Worm (Caenorhabditis elegans): ENCODE results near the gene set-16.
A peak's percentile ranks its signal among the peaks of the same experiment; 100 is the strongest.

Gene set-16

DNA sequence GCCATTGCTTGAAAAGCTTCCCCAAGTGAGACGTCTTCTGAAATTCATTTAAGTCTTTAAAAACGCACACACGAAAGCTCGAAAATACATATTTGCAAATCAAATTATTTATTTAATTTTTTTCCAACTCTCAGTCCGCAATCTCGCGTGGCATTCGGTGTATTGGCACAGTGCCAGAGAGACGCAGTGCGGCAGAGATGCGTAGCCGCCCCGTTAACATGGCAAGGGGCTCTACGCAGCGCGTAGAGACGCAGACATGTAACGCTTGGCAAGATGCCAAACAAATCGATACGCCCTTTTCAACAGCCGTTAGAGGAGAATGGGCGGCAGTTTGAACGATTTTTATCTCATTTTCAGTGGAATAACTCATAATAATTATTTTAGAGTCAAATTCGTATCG, at the start of gene set-16, which contains the start of gene drr-2:
Gene set-16, plus strand, starts transcription at position 383 of the 400 bp plus-strand sequence.
Gene drr-2, minus strand, starts transcription at position 37 of the 400 bp plus-strand sequence.
- TF ChIP-seq ces-1 (GFP tag; optimal IDR thresholded peaks at IDR 0.05), result peak; percentile 100
- TF ChIP-seq pha-4 (tag; optimal IDR thresholded peaks at IDR 0.05), result peak; percentile 99
- peak; percentile 66 for TF ChIP-seq ham-2 (GFP tag; optimal IDR thresholded peaks at IDR 0.05)
- peak; percentile 16 for TF ChIP-seq nhr-76 (tag; optimal IDR thresholded peaks at IDR 0.05)
- TF ChIP-seq unc-39 (tag; optimal IDR thresholded peaks at IDR 0.05), result no peak
- peak; percentile 89 for TF ChIP-seq sptf-1 (tag; optimal IDR thresholded peaks at IDR 0.05)
- TF ChIP-seq lin-13 (tag; optimal IDR thresholded peaks at IDR 0.05), result peak; percentile 98
- TF ChIP-seq flh-1 (GFP tag; optimal IDR thresholded peaks at IDR 0.05), result no peak
- peak; percentile 78 for TF ChIP-seq mab-5 (tag; optimal IDR thresholded peaks at IDR 0.05)
- peak; percentile 85 for TF ChIP-seq cnd-1 (tag; optimal IDR thresholded peaks at IDR 0.05)
- TF ChIP-seq elt-1 (tag; optimal IDR thresholded peaks at IDR 0.05; ENCODE audit: borderline replicate concordance, insufficient read depth), result peak; percentile 7
- TF ChIP-seq drap-1 (GFP tag; optimal IDR thresholded peaks at IDR 0.05), result peak; percentile 77
- peak; percentile 21 for TF ChIP-seq nhr-28 (tag; optimal IDR thresholded peaks at IDR 0.05)
- TF ChIP-seq snpc-4 (tag; optimal IDR thresholded peaks at IDR 0.05), result no peak
- TF ChIP-seq elt-3 (tag; optimal IDR thresholded peaks at IDR 0.05), result peak; percentile 83
- TF ChIP-seq M03D4.4 (tag; optimal IDR thresholded peaks at IDR 0.05), result peak; percentile 62
- TF ChIP-seq zip-8 (tag; optimal IDR thresholded peaks at IDR 0.05), result no peak
- TF ChIP-seq hlh-1 (tag; optimal IDR thresholded peaks at IDR 0.05), result peak; percentile 83
- TF ChIP-seq unc-120 (tag; optimal IDR thresholded peaks at IDR 0.05; ENCODE audit: poor library complexity, severe bottlenecking), result peak; percentile 96
- TF ChIP-seq lsy-2 (tag; optimal IDR thresholded peaks at IDR 0.05), result peak; percentile 90
- no peak for TF ChIP-seq nhr-12 (tag; optimal IDR thresholded peaks at IDR 0.05)
- peak; percentile 2 for TF ChIP-seq ceh-43 (GFP tag; optimal IDR thresholded peaks at IDR 0.05)
- peak; percentile 92 for TF ChIP-seq unc-62 (GFP tag; optimal IDR thresholded peaks at IDR 0.05)
- peak; percentile 39 for TF ChIP-seq mls-2 (tag; optimal IDR thresholded peaks at IDR 0.05)
- TF ChIP-seq mep-1 (tag; optimal IDR thresholded peaks at IDR 0.05), result peak; percentile 98
- TF ChIP-seq tbx-8 (GFP tag; optimal IDR thresholded peaks at IDR 0.05), result peak; percentile 70
- peak; percentile 48 for TF ChIP-seq blmp-1 (tag; optimal IDR thresholded peaks at IDR 0.05)
- TF ChIP-seq sem-2 (GFP tag; optimal IDR thresholded peaks at IDR 0.05), result no peak
- TF ChIP-seq ceh-83 (GFP tag; optimal IDR thresholded peaks at IDR 0.05), result no peak
- peak; percentile 76 for TF ChIP-seq nhr-2 (tag; optimal IDR thresholded peaks at IDR 0.05)
- TF ChIP-seq bed-3 (GFP tag; optimal IDR thresholded peaks at IDR 0.05), result peak; percentile 14
- TF ChIP-seq ceh-39 (tag; optimal IDR thresholded peaks at IDR 0.05), result peak; percentile 98
- peak; percentile 13 for TF ChIP-seq lin-32 (GFP tag; optimal IDR thresholded peaks at IDR 0.05)
- TF ChIP-seq nhr-237 (tag; optimal IDR thresholded peaks at IDR 0.05), result peak; percentile 98
- TF ChIP-seq ztf-11 (tag; optimal IDR thresholded peaks at IDR 0.05), result peak; percentile 87

DNA sequence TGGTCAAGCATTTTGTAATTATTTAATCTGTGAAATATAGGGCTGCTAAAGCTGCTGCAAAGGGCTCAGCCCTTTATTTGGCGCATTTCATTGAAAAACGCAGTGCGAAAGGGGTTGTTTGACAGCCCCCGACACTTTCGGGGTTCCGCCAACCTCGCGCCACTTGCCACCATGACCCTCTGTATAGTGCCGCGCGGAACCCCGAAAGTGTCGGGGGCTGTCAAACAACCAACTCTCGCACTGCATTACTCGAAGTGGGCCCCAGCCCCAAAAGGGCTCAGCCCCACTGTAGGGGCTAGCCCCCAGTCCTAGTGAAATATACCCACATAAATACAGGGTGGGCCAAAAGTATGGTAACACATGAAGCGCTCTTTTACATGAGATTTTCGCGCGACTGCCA, 43.5 kb upstream of the set-16 start:
- no peak for TF ChIP-seq ceh-39 (tag; optimal IDR thresholded peaks at IDR 0.05)
- TF ChIP-seq mab-5 (tag; optimal IDR thresholded peaks at IDR 0.05), result no peak
- no peak for TF ChIP-seq elt-1 (tag; optimal IDR thresholded peaks at IDR 0.05; ENCODE audit: borderline replicate concordance, insufficient read depth)
- TF ChIP-seq nhr-2 (tag; optimal IDR thresholded peaks at IDR 0.05), result no peak
- TF ChIP-seq nhr-76 (tag; optimal IDR thresholded peaks at IDR 0.05), result no peak
- no peak for TF ChIP-seq snpc-4 (tag; optimal IDR thresholded peaks at IDR 0.05)

DNA sequence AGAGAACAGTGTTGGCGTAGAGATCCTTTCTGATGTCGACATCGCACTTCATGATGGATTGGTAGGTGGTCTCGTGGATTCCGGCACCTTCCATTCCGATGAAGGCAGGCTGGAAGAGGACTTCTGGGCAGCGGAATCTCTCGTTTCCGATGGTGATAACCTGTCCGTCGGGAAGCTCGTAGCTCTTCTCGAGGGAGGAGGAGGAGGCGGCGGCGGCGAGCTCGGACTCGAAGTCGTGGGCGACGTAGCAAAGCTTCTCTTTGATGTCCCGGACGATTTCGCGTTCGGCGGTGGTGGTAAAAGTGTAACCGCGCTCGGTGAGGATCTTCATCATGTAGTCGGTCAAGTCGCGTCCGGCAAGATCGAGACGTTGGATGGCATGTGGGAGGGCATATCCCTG, 38.9 kb upstream of the set-16 start:
- TF ChIP-seq ceh-43 (GFP tag; optimal IDR thresholded peaks at IDR 0.05), result no peak
- no peak for TF ChIP-seq lsy-2 (tag; optimal IDR thresholded peaks at IDR 0.05)
- no peak for TF ChIP-seq blmp-1 (tag; optimal IDR thresholded peaks at IDR 0.05)
- no peak for TF ChIP-seq nhr-237 (tag; optimal IDR thresholded peaks at IDR 0.05)
- no peak for TF ChIP-seq ham-2 (GFP tag; optimal IDR thresholded peaks at IDR 0.05)
- TF ChIP-seq zip-8 (tag; optimal IDR thresholded peaks at IDR 0.05), result no peak
- TF ChIP-seq hlh-1 (tag; optimal IDR thresholded peaks at IDR 0.05), result no peak
- TF ChIP-seq unc-39 (tag; optimal IDR thresholded peaks at IDR 0.05), result no peak
- TF ChIP-seq mls-2 (tag; optimal IDR thresholded peaks at IDR 0.05), result no peak
- no peak for TF ChIP-seq lin-13 (tag; optimal IDR thresholded peaks at IDR 0.05)
- TF ChIP-seq nhr-2 (tag; optimal IDR thresholded peaks at IDR 0.05), result no peak
- no peak for TF ChIP-seq ceh-83 (GFP tag; optimal IDR thresholded peaks at IDR 0.05)
- no peak for TF ChIP-seq unc-120 (tag; optimal IDR thresholded peaks at IDR 0.05; ENCODE audit: poor library complexity, severe bottlenecking)
- TF ChIP-seq nhr-76 (tag; optimal IDR thresholded peaks at IDR 0.05), result no peak
- TF ChIP-seq unc-62 (GFP tag; optimal IDR thresholded peaks at IDR 0.05), result no peak
- TF ChIP-seq ztf-11 (tag; optimal IDR thresholded peaks at IDR 0.05), result no peak
- TF ChIP-seq nhr-28 (tag; optimal IDR thresholded peaks at IDR 0.05), result no peak
